Fruit fly (Drosophila melanogaster) whole organism, prepupa: ENCODE results near the gene Ir94b.

Source experiments
- Blimp-1 ChIP-seq: fragments of 200-800 bp; sonication (Bioruptor generic); optimal IDR thresholded peaks from 3 replicates; lab custom pipeline; 2017; ENCODE audit warnings: missing biosample characterization, missing genetic modification characterization, mild to moderate bottlenecking, moderate library complexity, missing genetic modification reagents
- CG10631 ChIP-seq: fragments of 200-800 bp; sonication (Bioruptor generic); optimal IDR thresholded peaks from 2 replicates; lab custom pipeline; 2016; ENCODE audit warnings: missing biosample characterization, missing genetic modification characterization
- CG10669 ChIP-seq: fragments of 200-800 bp; sonication (Bioruptor generic); optimal IDR thresholded peaks from 3 replicates; lab custom pipeline; 2018; ENCODE audit warnings: missing biosample characterization, mild to moderate bottlenecking, missing genetic modification characterization, moderate library complexity
- CG11902 ChIP-seq: fragments of 200-800 bp; sonication (Bioruptor generic); optimal IDR thresholded peaks from 3 replicates; lab custom pipeline; 2016; ENCODE audit warnings: missing biosample characterization, missing genetic modification characterization
- CG3032 ChIP-seq: fragments of 200-800 bp; optimal IDR thresholded peaks from 2 replicates; lab custom pipeline; 2019; ENCODE audit warnings: missing biosample characterization, mild to moderate bottlenecking, missing genetic modification characterization, moderate library complexity
- CG31627 ChIP-seq: fragments of 200-800 bp; sonication (Bioruptor generic); optimal IDR thresholded peaks from 3 replicates; lab custom pipeline; 2016; ENCODE audit warnings: missing biosample characterization, missing genetic modification characterization
- CG32006 ChIP-seq: fragments of 200-800 bp; sonication (Bioruptor generic); optimal IDR thresholded peaks from 3 replicates; lab custom pipeline; 2017; ENCODE audit warnings: missing biosample characterization, mild to moderate bottlenecking, missing genetic modification characterization
- CG34406 ChIP-seq: fragments of 200-800 bp; sonication (Bioruptor generic); optimal IDR thresholded peaks from 3 replicates; lab custom pipeline; 2016; ENCODE audit warnings: missing biosample characterization, missing genetic modification characterization
- CG6792 ChIP-seq: fragments of 200-800 bp; sonication (Bioruptor generic); optimal IDR thresholded peaks from 3 replicates; lab custom pipeline; 2016; ENCODE audit warnings: missing biosample characterization, missing genetic modification characterization
- CG6808 ChIP-seq: fragments of 200-800 bp; sonication (Bioruptor generic); optimal IDR thresholded peaks from 3 replicates; lab custom pipeline; 2017; ENCODE audit warnings: missing biosample characterization, missing genetic modification characterization, mild to moderate bottlenecking, moderate library complexity, missing genetic modification reagents
- CG6854 ChIP-seq: fragments of 200-800 bp; sonication (Bioruptor generic); optimal IDR thresholded peaks from 2 replicates; lab custom pipeline; 2017; ENCODE audit warnings: missing biosample characterization, mild to moderate bottlenecking, missing genetic modification characterization
- CG7368 ChIP-seq: fragments of 200-800 bp; sonication (Bioruptor generic); optimal IDR thresholded peaks from 3 replicates; lab custom pipeline; 2016; ENCODE audit warnings: missing biosample characterization, missing genetic modification characterization
- CG8319 ChIP-seq: fragments of 200-800 bp; sonication (Bioruptor generic); optimal IDR thresholded peaks from 3 replicates; lab custom pipeline; 2016; ENCODE audit warnings: missing biosample characterization, missing genetic modification characterization
- CG8632 ChIP-seq: fragments of 200-800 bp; sonication (Bioruptor generic); optimal IDR thresholded peaks from 3 replicates; lab custom pipeline; 2016; ENCODE audit warnings: missing biosample characterization, missing genetic modification characterization
- CG9139 ChIP-seq: fragments of 200-800 bp; sonication (Bioruptor generic); optimal IDR thresholded peaks from 3 replicates; lab custom pipeline; 2017; ENCODE audit warnings: missing biosample characterization, mild to moderate bottlenecking, missing genetic modification characterization
- Eip75B ChIP-seq: fragments of 200-800 bp; sonication (Bioruptor generic); optimal IDR thresholded peaks from 3 replicates; lab custom pipeline; 2016; ENCODE audit warnings: missing biosample characterization, missing genetic modification characterization
- Eip78C ChIP-seq: fragments of 200-800 bp; sonication (Bioruptor generic); peaks from one replicate; lab custom pipeline; 2016; ENCODE audit warnings: missing biosample characterization, missing genetic modification characterization
- Ets21C ChIP-seq: fragments of 200-800 bp; sonication (Bioruptor generic); optimal IDR thresholded peaks from 3 replicates; lab custom pipeline; 2016; ENCODE audit warnings: missing biosample characterization, missing genetic modification characterization
- Ets96B ChIP-seq: fragments of 200-800 bp; optimal IDR thresholded peaks from 2 replicates; lab custom pipeline; 2019; ENCODE audit warnings: missing biosample characterization, mild to moderate bottlenecking, missing genetic modification characterization, moderate library complexity
- Hr39 ChIP-seq: fragments of 200-800 bp; sonication (Bioruptor generic); optimal IDR thresholded peaks from 2 replicates; lab custom pipeline; 2016; ENCODE audit warnings: missing biosample characterization, missing genetic modification characterization
- Hr4 ChIP-seq: fragments of 200-800 bp; sonication (Bioruptor generic); optimal IDR thresholded peaks from 3 replicates; lab custom pipeline; 2016; ENCODE audit warnings: missing biosample characterization, missing genetic modification characterization
- Lpt ChIP-seq: fragments of 200-800 bp; sonication (Bioruptor generic); optimal IDR thresholded peaks from 3 replicates; lab custom pipeline; 2016; ENCODE audit warnings: missing biosample characterization, missing genetic modification characterization
- Met ChIP-seq: fragments of 200-800 bp; sonication (Bioruptor generic); optimal IDR thresholded peaks from 3 replicates; lab custom pipeline; 2016; ENCODE audit warnings: missing biosample characterization, missing genetic modification characterization
- Smox ChIP-seq: fragments of 200-800 bp; sonication (Bioruptor generic); optimal IDR thresholded peaks from 3 replicates; lab custom pipeline; 2016; ENCODE audit warnings: missing biosample characterization, missing genetic modification characterization
- Sox102F ChIP-seq: fragments of 200-800 bp; sonication (Bioruptor generic); optimal IDR thresholded peaks from 2 replicates; lab custom pipeline; 2016; ENCODE audit warnings: missing biosample characterization, mild to moderate bottlenecking, missing genetic modification characterization
- Sox15 ChIP-seq: fragments of 200-800 bp; sonication (Bioruptor generic); optimal IDR thresholded peaks from 3 replicates; lab custom pipeline; 2016; ENCODE audit warnings: missing biosample characterization, missing genetic modification characterization
- achi ChIP-seq: fragments of 200-800 bp; sonication (Bioruptor generic); optimal IDR thresholded peaks from 3 replicates; lab custom pipeline; 2016; ENCODE audit warnings: missing biosample characterization, missing genetic modification characterization
- acj6 ChIP-seq: fragments of 200-800 bp; sonication (Bioruptor generic); optimal IDR thresholded peaks from 3 replicates; lab custom pipeline; 2016; ENCODE audit warnings: missing biosample characterization, missing genetic modification characterization
- cyc ChIP-seq: fragments of 200-800 bp; sonication (Bioruptor generic); optimal IDR thresholded peaks from 3 replicates; lab custom pipeline; 2016; ENCODE audit warnings: missing biosample characterization, missing genetic modification characterization
- dsx ChIP-seq: fragments of 200-800 bp; optimal IDR thresholded peaks from 3 replicates; lab custom pipeline; 2019; ENCODE audit warnings: missing biosample characterization, mild to moderate bottlenecking, missing genetic modification characterization, moderate library complexity; ENCODE audit not compliant: poor library complexity, severe bottlenecking
- eg ChIP-seq: fragments of 200-800 bp; sonication (Bioruptor generic); IDR thresholded peaks from 3 replicates; pipeline ENCODE4 v1.3.6; 2022; ENCODE audit warnings: missing biosample characterization, missing genetic modification characterization
- esn ChIP-seq: fragments of 200-800 bp; sonication (Bioruptor generic); optimal IDR thresholded peaks from 2 replicates; lab custom pipeline; 2016; ENCODE audit warnings: missing biosample characterization, mild to moderate bottlenecking, missing genetic modification characterization, moderate library complexity
- fkh ChIP-seq: fragments of 200-800 bp; sonication (Bioruptor generic); optimal IDR thresholded peaks from 3 replicates; lab custom pipeline; 2017; ENCODE audit warnings: missing biosample characterization, mild to moderate bottlenecking, missing genetic modification characterization, moderate library complexity
- lz ChIP-seq: fragments of 200-800 bp; sonication (Bioruptor generic); optimal IDR thresholded peaks from 3 replicates; lab custom pipeline; 2016; ENCODE audit warnings: missing biosample characterization, missing genetic modification characterization
- pdm3 ChIP-seq: fragments of 200-800 bp; sonication (Bioruptor generic); optimal IDR thresholded peaks from 3 replicates; lab custom pipeline; 2016; ENCODE audit warnings: missing biosample characterization, missing genetic modification characterization
- spab ChIP-seq: fragments of 200-800 bp; sonication (Bioruptor generic); optimal IDR thresholded peaks from 2 replicates; lab custom pipeline; 2017; ENCODE audit warnings: missing biosample characterization, mild to moderate bottlenecking, missing genetic modification characterization, missing genetic modification reagents
- svp ChIP-seq: fragments of 200-800 bp; sonication (Bioruptor generic); peaks from one replicate; lab custom pipeline; 2016; ENCODE audit warnings: missing biosample characterization, missing genetic modification characterization
- topi ChIP-seq: fragments of 200-800 bp; sonication (Bioruptor generic); optimal IDR thresholded peaks from 3 replicates; lab custom pipeline; 2016; ENCODE audit warnings: missing biosample characterization, missing genetic modification characterization

The Ir94b gene

DNA sequence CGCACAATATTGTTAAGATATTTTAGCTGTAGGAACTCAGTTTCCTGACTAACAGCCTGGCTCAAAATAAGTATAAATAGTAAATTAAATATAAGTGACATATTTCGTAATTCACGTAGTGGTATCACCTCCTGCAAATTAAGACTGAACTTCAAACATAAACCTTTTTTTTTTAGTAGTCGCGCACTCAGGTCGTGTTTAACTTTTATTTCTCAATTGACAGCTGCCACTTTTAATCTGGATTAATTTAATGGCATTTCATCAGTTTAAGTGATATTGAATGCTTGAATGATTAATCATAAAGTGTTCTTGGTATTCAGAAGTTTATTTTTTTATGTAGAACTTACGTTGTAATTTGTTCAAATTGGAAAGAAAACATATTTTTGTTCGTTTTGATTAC, at the start of gene Ir94b:
Ir94b (minus strand) TSS at position 101 of the 400 bp plus-strand sequence.
- TF ChIP-seq CG8632 (no peak), lz (no peak), Eip78C (no peak)

DNA sequence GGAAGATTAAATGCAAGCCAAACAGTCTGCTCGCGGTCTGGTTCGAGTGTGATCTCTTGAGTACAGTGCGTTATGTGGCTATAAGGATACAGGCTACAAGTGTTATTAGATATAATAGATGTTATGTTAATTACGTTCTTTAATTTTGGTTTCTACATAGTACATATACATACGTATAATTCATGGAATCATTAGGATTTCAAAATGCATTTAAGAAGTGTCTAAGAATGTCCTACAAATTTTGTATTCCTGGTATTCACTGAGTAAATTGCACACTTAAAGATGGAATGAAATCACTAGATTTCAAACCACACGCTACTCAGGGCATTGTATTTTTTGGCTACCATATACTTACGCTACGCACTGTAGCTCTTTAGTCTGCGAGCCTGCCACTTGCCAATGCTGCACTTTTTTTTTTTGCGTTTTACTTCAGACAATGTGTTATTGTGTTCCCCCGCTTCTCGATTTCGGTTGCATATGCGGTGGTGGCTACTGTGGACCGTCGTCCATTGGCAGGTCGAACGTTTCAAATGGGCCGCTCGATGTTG, 46.3 kb upstream of the Ir94b start:
- TF ChIP-seq CG3032 (tag; lab: Kevin White, UChicago) (peak; percentile 27), CG6854 (GFP tag; lab: Kevin White, UChicago) (no peak), cyc (GFP tag; lab: Kevin White, UChicago) (peak; percentile 21), eg (GFP tag; lab: Robert Waterston, UW) (no peak), Eip78C (peak; percentile 88), Ets96B (tag; lab: Kevin White, UChicago) (peak; percentile 10), Blimp-1 (GFP tag; lab: Kevin White, UChicago) (no peak), achi (GFP tag; lab: Kevin White, UChicago) (peak; percentile 17), dsx (peak; percentile 45), CG10631 (peak; percentile 18), CG32006 (GFP tag; lab: Kevin White, UChicago) (peak; percentile 29), Lpt (GFP tag; lab: Kevin White, UChicago) (no peak), CG7368 (peak; percentile 22), Smox (GFP tag; lab: Kevin White, UChicago) (peak; percentile 36), Sox102F (no peak), Hr39 (peak; percentile 20), topi (GFP tag; lab: Kevin White, UChicago) (peak; percentile 35), svp (GFP tag; lab: Kevin White, UChicago) (peak; percentile 77), Met (GFP tag; lab: Kevin White, UChicago) (peak; percentile 39), esn (GFP tag; lab: Kevin White, UChicago) (peak; percentile 36), spab (GFP tag; lab: Kevin White, UChicago) (peak; percentile 39), CG6808 (GFP tag; lab: Kevin White, UChicago) (peak; percentile 41), fkh (GFP tag; lab: Kevin White, UChicago) (no peak), Sox15 (GFP tag; lab: Kevin White, UChicago) (no peak), CG34406 (GFP tag; lab: Kevin White, UChicago) (no peak), Eip75B (peak; percentile 20), CG8319 (no peak), CG11902 (GFP tag; lab: Kevin White, UChicago) (no peak), CG6792 (GFP tag; lab: Kevin White, UChicago) (peak; percentile 49), CG9139 (GFP tag; lab: Kevin White, UChicago) (no peak), Hr4 (GFP tag; lab: Kevin White, UChicago) (peak; percentile 9), CG31627 (GFP tag; lab: Kevin White, UChicago) (peak; percentile 25), lz (peak; percentile 1), CG8632 (no peak), pdm3 (GFP tag; lab: Kevin White, UChicago) (no peak), acj6 (GFP tag; lab: Kevin White, UChicago) (peak; percentile 19), CG10669 (GFP tag; lab: Kevin White, UChicago) (peak; percentile 3), Ets21C (GFP tag; lab: Kevin White, UChicago) (peak; percentile 12)

DNA sequence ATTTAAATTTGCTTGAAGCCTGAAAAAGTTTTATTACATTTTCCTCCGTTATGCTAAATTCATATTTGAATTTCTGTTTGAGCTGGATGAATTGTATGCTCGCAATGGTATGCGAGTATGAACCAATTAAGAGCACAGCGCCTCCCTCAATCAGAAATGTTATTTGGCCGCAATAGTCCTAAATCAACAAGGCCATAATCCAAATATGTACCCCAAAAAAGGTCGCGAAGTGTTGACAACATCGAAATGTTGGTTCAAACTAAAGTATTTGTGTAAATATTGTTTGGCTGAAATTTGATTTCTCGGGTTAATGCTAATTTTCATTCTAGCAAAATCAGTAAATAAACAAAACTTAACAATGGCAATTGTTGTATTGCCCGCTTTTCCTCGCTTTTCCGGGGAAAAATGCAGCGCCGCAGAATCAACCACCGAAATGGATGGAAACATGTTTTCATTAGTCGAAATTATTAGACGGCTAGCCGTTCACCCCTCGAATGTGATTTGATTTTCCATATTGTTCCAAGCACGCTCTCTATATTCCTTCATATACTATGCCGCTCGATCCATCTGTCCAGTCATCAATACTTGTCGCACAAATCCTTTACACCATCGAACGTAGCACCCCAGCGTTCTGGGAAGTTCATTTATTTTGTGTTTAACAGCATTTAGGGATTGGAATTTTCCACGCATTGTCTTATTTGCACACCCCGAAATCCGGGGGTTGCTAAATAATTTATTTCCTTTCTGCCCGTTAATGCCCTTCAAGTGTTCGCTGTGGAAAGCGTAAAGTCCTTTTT, 44.8 kb upstream of the Ir94b start:
- TF ChIP-seq Lpt (GFP tag; lab: Kevin White, UChicago) (no peak), fkh (GFP tag; lab: Kevin White, UChicago) (peak; percentile 72)
- TF ChIP-seq, all 60 proteins: peak for 1
